Worm (Caenorhabditis elegans) whole organism, L4 larva: ENCODE measurements around the gene F13D12.5.

Experiments
- F10B5.3 ChIP-seq: sonication (generic microtip); optimal IDR thresholded peaks from 2 replicates; lab custom pipeline; 2016; ENCODE audit warnings: mild to moderate bottlenecking, missing genetic modification characterization, missing compliant biosample characterization
- F49E8.2 ChIP-seq: sonication (generic microtip); optimal IDR thresholded peaks from 2 replicates; lab custom pipeline; 2016; ENCODE audit warnings: missing compliant biosample characterization, mild to moderate bottlenecking, missing genetic modification characterization, borderline replicate concordance
- R02D3.7 ChIP-seq: fragments of 150-350 bp; sonication (generic microtip); optimal IDR thresholded peaks from 3 replicates; lab custom pipeline; 2014; ENCODE audit warnings: missing biosample characterization, missing genetic modification characterization
- Y5F2A.4 ChIP-seq: fragments of 200-800 bp; sonication (Bioruptor generic); optimal IDR thresholded peaks from 2 replicates; lab custom pipeline; 2018; ENCODE audit warnings: mild to moderate bottlenecking, missing genetic modification characterization, missing compliant biosample characterization
- Y75B8A.6 ChIP-seq: fragments of 200-800 bp; sonication (Bioruptor generic); IDR thresholded peaks from 2 replicates; pipeline ENCODE4 v1.3.6; 2022; ENCODE audit warnings: missing genetic modification reagents, missing genetic modification characterization, missing compliant biosample characterization
- ZK546.5 ChIP-seq, 2 experiments: sonication (generic microtip); optimal IDR thresholded peaks; 2 replicates each; lab custom pipeline; 2017; ENCODE audit warnings: missing biosample characterization in 2 of 2, missing genetic modification characterization in 2 of 2
- aha-1 ChIP-seq: fragments of 150-350 bp; peaks from one replicate; lab custom pipeline; 2014; ENCODE audit warnings: missing biosample characterization, missing genetic modification characterization
- ama-1 ChIP-seq: fragments of 150-350 bp; optimal IDR thresholded peaks from 2 replicates; lab custom pipeline; 2014; ENCODE audit warnings: inconsistent platforms, mixed read lengths
- arid-1 ChIP-seq: fragments of 200-800 bp; sonication (Bioruptor generic); conservative IDR thresholded peaks from 2 replicates; pipeline ENCODE4 v1.3.6; 2022; ENCODE audit warnings: missing genetic modification reagents, missing genetic modification characterization, missing compliant biosample characterization
- ceh-44 ChIP-seq: fragments of 200-800 bp; sonication (Bioruptor generic); IDR thresholded peaks from 2 replicates; pipeline ENCODE4 v1.3.6; 2022; ENCODE audit warnings: missing genetic modification reagents, missing genetic modification characterization, missing compliant biosample characterization
- ces-1 ChIP-seq: fragments of 150-350 bp; sonication (generic microtip); optimal IDR thresholded peaks from 4 replicates; lab custom pipeline; 2014; ENCODE audit warnings: missing biosample characterization, missing genetic modification reagents, missing genetic modification characterization
- daf-19 ChIP-seq: fragments of 200-800 bp; sonication (Bioruptor generic); conservative IDR thresholded peaks from 2 replicates; pipeline ENCODE4 v1.3.6; 2022; ENCODE audit warnings: missing genetic modification characterization, missing compliant biosample characterization
- daf-8 ChIP-seq: fragments of 200-800 bp; sonication (Bioruptor generic); IDR thresholded peaks from 2 replicates; pipeline ENCODE4 v1.3.6; 2022; ENCODE audit warnings: missing genetic modification characterization, missing compliant biosample characterization
- dmd-6 ChIP-seq: fragments of 200-800 bp; sonication (Bioruptor generic); IDR thresholded peaks from 2 replicates; pipeline ENCODE4 v1.3.6; 2022; ENCODE audit warnings: missing genetic modification reagents, missing genetic modification characterization, missing compliant biosample characterization
- dmd-9 ChIP-seq: fragments of 200-800 bp; sonication (Bioruptor generic); IDR thresholded peaks from 2 replicates; pipeline ENCODE4 v1.3.6; 2022; ENCODE audit warnings: missing genetic modification reagents, missing genetic modification characterization, missing compliant biosample characterization
- duxl-1 ChIP-seq: sonication (generic microtip); optimal IDR thresholded peaks from 2 replicates; lab custom pipeline; 2016; ENCODE audit warnings: mild to moderate bottlenecking, missing genetic modification characterization, moderate library complexity, missing compliant biosample characterization; ENCODE audit not compliant: poor library complexity
- dve-1 ChIP-seq: sonication (generic microtip); optimal IDR thresholded peaks from 2 replicates; lab custom pipeline; 2017; ENCODE audit warnings: antibody characterized with exemption, mild to moderate bottlenecking, missing genetic modification characterization, missing compliant biosample characterization; ENCODE audit not compliant: insufficient read depth
- egl-43 ChIP-seq: fragments of 200-800 bp; sonication (Bioruptor generic); IDR thresholded peaks from 2 replicates; pipeline ENCODE4 v1.3.6; 2022; ENCODE audit warnings: missing genetic modification reagents, missing genetic modification characterization, missing compliant biosample characterization
- gei-8 ChIP-seq: fragments of 200-800 bp; sonication (Bioruptor generic); optimal IDR thresholded peaks from 2 replicates; lab custom pipeline; 2018; ENCODE audit warnings: mild to moderate bottlenecking, missing genetic modification characterization, missing compliant biosample characterization
- hif-1 ChIP-seq, 2 experiments: sonication (generic microtip); optimal IDR thresholded peaks; 2 replicates each; lab custom pipeline; 2016 to 2017; ENCODE audit warnings: missing compliant biosample characterization in 2 of 2, missing genetic modification characterization in 2 of 2, missing genetic modification reagents in 2 of 2, missing genotype in 2 of 2, mild to moderate bottlenecking in 1 of 2
- hmg-1.1 ChIP-seq: fragments of 200-800 bp; sonication (Bioruptor generic); IDR thresholded peaks from 2 replicates; pipeline ENCODE4 v1.3.6; 2022; ENCODE audit warnings: missing genetic modification reagents, missing genetic modification characterization, missing compliant biosample characterization
- jun-1 ChIP-seq: fragments of 150-350 bp; optimal IDR thresholded peaks from 2 replicates; lab custom pipeline; 2014; ENCODE audit warnings: missing biosample characterization, missing genetic modification reagents, missing genetic modification characterization
- lin-38 ChIP-seq: fragments of 200-800 bp; sonication (Bioruptor generic); IDR thresholded peaks from 2 replicates; pipeline ENCODE4 v1.3.6; 2022; ENCODE audit warnings: missing genetic modification reagents, missing genetic modification characterization, missing compliant biosample characterization
- lir-3 ChIP-seq: sonication (generic microtip); optimal IDR thresholded peaks from 2 replicates; lab custom pipeline; 2016; ENCODE audit warnings: mild to moderate bottlenecking, missing genetic modification characterization, missing compliant biosample characterization
- mdt-29 ChIP-seq: fragments of 200-800 bp; sonication (Bioruptor generic); IDR thresholded peaks from 2 replicates; pipeline ENCODE4 v1.3.6; 2022; ENCODE audit warnings: missing genetic modification reagents, missing genetic modification characterization, missing compliant biosample characterization
- mep-1 ChIP-seq: fragments of 150-350 bp; sonication (generic microtip); optimal IDR thresholded peaks from 3 replicates; lab custom pipeline; 2014; ENCODE audit warnings: missing biosample characterization, missing genetic modification characterization
- mxl-3 ChIP-seq: fragments of 200-800 bp; sonication (Bioruptor generic); optimal IDR thresholded peaks from 2 replicates; lab custom pipeline; 2018; ENCODE audit warnings: mild to moderate bottlenecking, missing genetic modification characterization, missing compliant biosample characterization
- nhr-10 ChIP-seq: fragments of 150-350 bp; optimal IDR thresholded peaks from 2 replicates; lab custom pipeline; 2014; ENCODE audit warnings: missing biosample characterization, missing genetic modification characterization
- nhr-111 ChIP-seq: fragments of 200-800 bp; sonication (Bioruptor generic); optimal IDR thresholded peaks from 2 replicates; lab custom pipeline; 2018; ENCODE audit warnings: mild to moderate bottlenecking, missing genetic modification characterization, missing compliant biosample characterization
- nhr-28 ChIP-seq: fragments of 150-350 bp; optimal IDR thresholded peaks from 2 replicates; lab custom pipeline; 2014; ENCODE audit warnings: missing biosample characterization, missing genetic modification characterization
- nhr-42 ChIP-seq: fragments of 200-800 bp; sonication (Bioruptor generic); IDR thresholded peaks from 2 replicates; pipeline ENCODE4 v1.3.6; 2022; ENCODE audit warnings: missing genetic modification characterization, missing compliant biosample characterization
- nhr-6 ChIP-seq: fragments of 150-350 bp; optimal IDR thresholded peaks from 2 replicates; lab custom pipeline; 2014; ENCODE audit warnings: missing biosample characterization, missing genetic modification characterization
- nhr-76 ChIP-seq: fragments of 150-350 bp; optimal IDR thresholded peaks from 2 replicates; lab custom pipeline; 2014; ENCODE audit warnings: missing biosample characterization, missing genetic modification characterization
- nhr-77 ChIP-seq: fragments of 150-350 bp; optimal IDR thresholded peaks from 2 replicates; lab custom pipeline; 2014; ENCODE audit warnings: missing biosample characterization, missing genetic modification characterization
- pqm-1 ChIP-seq: sonication (generic microtip); optimal IDR thresholded peaks from 2 replicates; lab custom pipeline; 2017; ENCODE audit warnings: missing biosample characterization, missing genetic modification characterization
- skn-1 ChIP-seq: fragments of 150-350 bp; optimal IDR thresholded peaks from 2 replicates; lab custom pipeline; 2014; ENCODE audit warnings: missing biosample characterization, missing genetic modification characterization
- spr-1 ChIP-seq: sonication (generic microtip); optimal IDR thresholded peaks from 2 replicates; lab custom pipeline; 2016; ENCODE audit warnings: mild to moderate bottlenecking, missing genetic modification characterization, missing compliant biosample characterization
- spr-3 ChIP-seq: fragments of 200-800 bp; sonication (Bioruptor generic); optimal IDR thresholded peaks from 2 replicates; lab custom pipeline; 2018; ENCODE audit warnings: mild to moderate bottlenecking, missing genetic modification characterization, missing compliant biosample characterization
- tra-1 ChIP-seq: fragments of 200-800 bp; sonication (Bioruptor generic); IDR thresholded peaks from 2 replicates; pipeline ENCODE4 v1.3.6; 2022; ENCODE audit warnings: missing genetic modification reagents, missing genetic modification characterization, missing compliant biosample characterization
- unc-130 ChIP-seq: sonication (generic microtip); optimal IDR thresholded peaks from 2 replicates; lab custom pipeline; 2016; ENCODE audit warnings: missing genetic modification reagents, missing genetic modification characterization, missing compliant biosample characterization
- zfp-2 ChIP-seq: sonication (generic microtip); optimal IDR thresholded peaks from 2 replicates; lab custom pipeline; 2016; ENCODE audit warnings: mild to moderate bottlenecking, missing genetic modification characterization, missing compliant biosample characterization
- zfp-3 ChIP-seq: fragments of 200-800 bp; sonication (Bioruptor generic); conservative IDR thresholded peaks from 2 replicates; pipeline ENCODE4 v1.3.6; 2022; ENCODE audit warnings: missing genetic modification reagents, missing genetic modification characterization, missing compliant biosample characterization
- zip-11 ChIP-seq: fragments of 200-800 bp; sonication (Bioruptor generic); IDR thresholded peaks from 2 replicates; pipeline ENCODE4 v1.3.6; 2022; ENCODE audit warnings: missing genetic modification characterization, missing compliant biosample characterization
- ztf-11 ChIP-seq: fragments of 150-350 bp; optimal IDR thresholded peaks from 2 replicates; lab custom pipeline; 2014; ENCODE audit warnings: missing biosample characterization, missing genetic modification characterization

Gene F13D12.5

DNA sequence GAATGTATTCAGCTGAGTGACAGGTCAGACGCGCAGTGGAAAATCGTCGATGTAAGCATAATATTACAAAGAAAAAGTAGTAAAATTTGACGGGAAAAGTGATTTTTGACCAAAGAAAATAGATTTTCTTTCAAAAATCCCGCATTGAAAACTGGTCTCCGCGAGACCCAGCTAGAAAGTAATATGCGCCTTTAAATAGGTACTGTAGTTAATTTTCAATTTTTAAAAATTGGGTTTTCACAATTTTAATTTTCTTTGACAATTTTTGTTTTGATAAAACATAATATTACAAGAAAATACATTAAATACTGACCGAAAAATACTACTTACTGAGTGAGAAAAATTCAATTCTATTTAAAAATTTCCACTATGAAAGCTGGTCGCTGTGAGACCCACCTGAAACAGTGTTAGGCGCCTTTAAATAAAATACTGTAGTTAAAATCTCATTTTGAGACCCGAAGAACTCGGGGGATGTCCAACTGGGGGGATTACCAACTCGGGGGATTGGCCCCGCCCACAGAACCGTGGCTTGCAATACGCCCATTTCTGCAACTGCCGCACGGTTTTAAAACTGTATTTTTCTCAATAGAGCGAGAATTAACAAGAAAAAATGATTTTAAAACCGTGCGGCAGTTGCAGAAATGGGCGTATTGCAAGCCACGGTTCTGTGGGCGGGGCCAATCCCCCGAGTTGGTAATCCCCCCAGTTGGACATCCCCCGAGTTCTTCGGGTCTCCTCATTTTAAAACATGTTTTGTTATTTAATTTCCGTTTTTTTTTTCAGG lies 31.3 kb upstream of the F13D12.5 start, which contains the start of gene tars-1:
Gene tars-1 (minus strand): TSS at position 497 of the 784 bp plus-strand sequence.
- TF ChIP-seq zfp-3 (GFP tag; lab: Robert Waterston, UW) (0 out of 2 replicates have a peak, but pooled peaks have one; percentile 32), dve-1 (tag; lab: Kevin White, UChicago) (peak; percentile 15), hmg-1.1 (GFP tag; lab: Robert Waterston, UW) (peak; percentile 9; the same call in 1 of the 2 replicates), nhr-42 (GFP tag; lab: Robert Waterston, UW) (0 out of 2 replicates have a peak, but pooled peaks have one; percentile 22), lin-38 (GFP tag; lab: Robert Waterston, UW) (peak; percentile 68), unc-130 (GFP tag; lab: Kevin White, UChicago) (peak; percentile 14), F49E8.2 (peak; percentile 18)

ce11 chrII:11695945-11696270 lies 30.7 kb upstream of the F13D12.5 start, which contains the start of gene xpf-1:
Gene xpf-1, plus strand, starts transcription at chrII:11696171.
- TF ChIP-seq ztf-11 (tag; lab: Kevin White, UChicago): no peak
- no peak for TF ChIP-seq Y5F2A.4 (GFP tag; lab: Kevin White, UChicago)
- TF ChIP-seq zip-11 (GFP tag; lab: Robert Waterston, UW): no peak
- TF ChIP-seq mdt-29 (GFP tag; lab: Robert Waterston, UW): no peak
- TF ChIP-seq pqm-1 (tag; lab: Kevin White, UChicago): no peak
- TF ChIP-seq spr-1 (tag; lab: Kevin White, UChicago): no peak
- TF ChIP-seq gei-8 (GFP tag; lab: Kevin White, UChicago): no peak
- TF ChIP-seq skn-1 (tag; lab: Kevin White, UChicago): no peak
- no peak for TF ChIP-seq spr-3 (GFP tag; lab: Kevin White, UChicago)
- no peak for TF ChIP-seq nhr-76 (tag; lab: Kevin White, UChicago)
- no peak for TF ChIP-seq mxl-3 (GFP tag; lab: Kevin White, UChicago)
- no peak for TF ChIP-seq duxl-1 (tag; lab: Kevin White, UChicago)
- TF ChIP-seq egl-43 (GFP tag; lab: Robert Waterston, UW): no peak
- TF ChIP-seq ZK546.5 (tag; optimal IDR thresholded peaks at IDR 0.05; lab: Kevin White, UChicago): no peak
- TF ChIP-seq nhr-6 (tag; lab: Kevin White, UChicago): no peak
- no peak for TF ChIP-seq nhr-111 (GFP tag; lab: Kevin White, UChicago)
- TF ChIP-seq dmd-9: no peak
- TF ChIP-seq mep-1 (tag; lab: Kevin White, UChicago): no peak
- TF ChIP-seq daf-19 (GFP tag; lab: Robert Waterston, UW): no peak

- TF ChIP-seq nhr-77 (tag; lab: Kevin White, UChicago) (no peak), lir-3 (tag; lab: Kevin White, UChicago) (no peak), F10B5.3 (tag; lab: Kevin White, UChicago) (no peak), nhr-28 (tag; lab: Kevin White, UChicago) (no peak), dmd-6 (GFP tag; lab: Robert Waterston, UW) (no peak)
Observed at ce11 chrII:11700200-11700599, 26.4 kb upstream of the F13D12.5 start, which contains the start of gene inos-1. Gene inos-1, minus strand, starts transcription at chrII:11700300.

ce11 chrII:11700635-11701034 lies 26.0 kb upstream of the F13D12.5 start:
- TF ChIP-seq mdt-29 (GFP tag; lab: Robert Waterston, UW) (no peak), mep-1 (tag; lab: Kevin White, UChicago) (no peak), Y5F2A.4 (GFP tag; lab: Kevin White, UChicago) (no peak), R02D3.7 (tag; lab: Kevin White, UChicago) (no peak), ama-1 (lab: Kevin White, UChicago) (no peak), dmd-6 (GFP tag; lab: Robert Waterston, UW) (no peak), daf-8 (GFP tag; lab: Robert Waterston, UW) (no peak), Y75B8A.6 (GFP tag; lab: Robert Waterston, UW) (no peak), zfp-2 (tag; lab: Kevin White, UChicago) (no peak), jun-1 (tag; lab: Kevin White, UChicago) (no peak), arid-1 (GFP tag; lab: Robert Waterston, UW) (no peak), F49E8.2 (no peak), daf-19 (GFP tag; lab: Robert Waterston, UW) (no peak), ceh-44 (GFP tag; lab: Robert Waterston, UW) (no peak), ces-1 (GFP tag; lab: Kevin White, UChicago) (no peak), aha-1 (tag; lab: Kevin White, UChicago) (no peak), tra-1 (no peak), F10B5.3 (tag; lab: Kevin White, UChicago) (no peak), nhr-10 (tag; lab: Kevin White, UChicago) (no peak), hif-1 (tag; optimal IDR thresholded peaks at IDR 0.05; lab: Kevin White, UChicago) (no peak)
